Worm (Caenorhabditis elegans): ENCODE measurements around the gene cyp-13A10.
A peak's percentile ranks its signal among the peaks of the same experiment; 100 is the strongest.

Gene cyp-13A10

ce11 chrII:9646122-9646555 lies 16.5 kb downstream of the cyp-13A10 start:
- no peak for TF ChIP-seq aly-2 (tag; optimal IDR thresholded peaks at IDR 0.05)
- TF ChIP-seq mdl-1 (tag; optimal IDR thresholded peaks at IDR 0.05), result peak; percentile 66
- TF ChIP-seq ceh-16 (tag; optimal IDR thresholded peaks at IDR 0.05), result no peak
- no peak for TF ChIP-seq ceh-82 (tag; optimal IDR thresholded peaks at IDR 0.05)
- TF ChIP-seq nhr-23 (tag; optimal IDR thresholded peaks at IDR 0.05), result peak; percentile 76
- no peak for TF ChIP-seq elt-3 (tag; optimal IDR thresholded peaks at IDR 0.05)
- TF ChIP-seq pha-4 (tag; optimal IDR thresholded peaks at IDR 0.05), result peak; percentile 77
- peak; percentile 86 for TF ChIP-seq hmg-11 (tag; optimal IDR thresholded peaks at IDR 0.05)
- TF ChIP-seq ZK546.5 (tag; optimal IDR thresholded peaks at IDR 0.05), result no peak
- no peak for TF ChIP-seq egl-27 (tag; optimal IDR thresholded peaks at IDR 0.05)
- no peak for TF ChIP-seq nhr-77 (tag; optimal IDR thresholded peaks at IDR 0.05)
- peak; percentile 13 for TF ChIP-seq pqm-1 (tag; optimal IDR thresholded peaks at IDR 0.05)
- TF ChIP-seq nhr-25 (tag; optimal IDR thresholded peaks at IDR 0.05), result peak; percentile 88
- peak; percentile 85 for TF ChIP-seq ceh-28 (tag; optimal IDR thresholded peaks at IDR 0.05)
- TF ChIP-seq nhr-28 (tag; optimal IDR thresholded peaks at IDR 0.05), result no peak
- TF ChIP-seq unc-39 (tag; optimal IDR thresholded peaks at IDR 0.05), result no peak
- TF ChIP-seq elt-2 (tag; optimal IDR thresholded peaks at IDR 0.05), result peak; percentile 60
- no peak for TF ChIP-seq daf-12 (tag; optimal IDR thresholded peaks at IDR 0.05)
- TF ChIP-seq eor-1 (tag; optimal IDR thresholded peaks at IDR 0.05), result no peak
- TF ChIP-seq tbx-2 (tag; optimal IDR thresholded peaks at IDR 0.05), result peak; percentile 30
- peak; percentile 78 for TF ChIP-seq nhr-11 (tag; optimal IDR thresholded peaks at IDR 0.05)
- peak; percentile 73 for TF ChIP-seq elt-1 (tag; optimal IDR thresholded peaks at IDR 0.05)
- TF ChIP-seq egl-5 (tag; optimal IDR thresholded peaks at IDR 0.05), result peak; percentile 92
- TF ChIP-seq jun-1 (tag; optimal IDR thresholded peaks at IDR 0.05), result peak; percentile 43
- TF ChIP-seq zag-1 (tag; optimal IDR thresholded peaks at IDR 0.05), result no peak
- TF ChIP-seq snpc-4 (tag; optimal IDR thresholded peaks at IDR 0.05), result peak; percentile 4
- peak; percentile 52 for TF ChIP-seq lin-15B (tag; optimal IDR thresholded peaks at IDR 0.05)
- no peak for TF ChIP-seq fkh-2 (tag; optimal IDR thresholded peaks at IDR 0.05)
- TF ChIP-seq R02D3.7 (tag; optimal IDR thresholded peaks at IDR 0.05), result peak; percentile 47
- peak; percentile 86 for TF ChIP-seq ama-1 (optimal IDR thresholded peaks at IDR 0.05)
- no peak for TF ChIP-seq nhr-76 (tag; optimal IDR thresholded peaks at IDR 0.05)
- no peak for TF ChIP-seq sea-2 (GFP tag; optimal IDR thresholded peaks at IDR 0.05)
- TF ChIP-seq nhr-12 (tag; optimal IDR thresholded peaks at IDR 0.05), result no peak
- TF ChIP-seq mml-1 (tag; optimal IDR thresholded peaks at IDR 0.05), result no peak
- no peak for TF ChIP-seq ceh-9 (tag; optimal IDR thresholded peaks at IDR 0.05)
- no peak for TF ChIP-seq fkh-10 (GFP tag; optimal IDR thresholded peaks at IDR 0.05)
- peak; percentile 11 for TF ChIP-seq lin-39 (tag; optimal IDR thresholded peaks at IDR 0.05)
- TF ChIP-seq skn-1 (tag; optimal IDR thresholded peaks at IDR 0.05), result no peak
- no peak for TF ChIP-seq ztf-11 (tag; optimal IDR thresholded peaks at IDR 0.05)
- TF ChIP-seq lsy-12 (tag; optimal IDR thresholded peaks at IDR 0.05), result peak; percentile 56
- peak; percentile 64 for TF ChIP-seq unc-62 (GFP tag; optimal IDR thresholded peaks at IDR 0.05)
- TF ChIP-seq nhr-43 (tag; optimal IDR thresholded peaks at IDR 0.05; ENCODE audit: poor library complexity, severe bottlenecking), result peak; percentile 41
- peak; percentile 88 for TF ChIP-seq nfya-1 (tag; optimal IDR thresholded peaks at IDR 0.05; ENCODE audit: insufficient read depth)
- TF ChIP-seq nhr-237 (tag; optimal IDR thresholded peaks at IDR 0.05), result no peak
- no peak for TF ChIP-seq fos-1 (tag; optimal IDR thresholded peaks at IDR 0.05)
- no peak for TF ChIP-seq ztf-4 (tag; optimal IDR thresholded peaks at IDR 0.05)
- no peak for TF ChIP-seq nhr-67 (tag; optimal IDR thresholded peaks at IDR 0.05)

All from whole organism, L3 larva.